Fruit fly (Drosophila melanogaster) whole organism, embryonic: ENCODE results near the gene dmrt93B.

Source experiments
- ATbp ChIP-seq: fragments of 200-800 bp; sonication (Bioruptor generic); optimal IDR thresholded peaks from 2 replicates; lab custom pipeline; 2017; ENCODE audit warnings: missing biosample characterization, mild to moderate bottlenecking, missing genetic modification characterization, missing genetic modification reagents
- Awh ChIP-seq: fragments of 200-800 bp; sonication (Bioruptor generic); IDR thresholded peaks from 2 replicates; pipeline ENCODE4, ENCODE4 v1.3.6; 2022; ENCODE audit warnings: missing biosample characterization, missing genetic modification characterization
- CG10959 ChIP-seq: fragments of 200-800 bp; sonication (Bioruptor generic); IDR thresholded peaks from 2 replicates; pipeline ENCODE4 v1.3.6; 2022; ENCODE audit warnings: missing biosample characterization, missing genetic modification characterization
- CG11696 ChIP-seq: fragments of 200-800 bp; sonication (Bioruptor generic); IDR thresholded peaks from 2 replicates; pipeline ENCODE4 v1.3.6; 2022; ENCODE audit warnings: missing biosample characterization, missing genetic modification characterization
- CG12104 ChIP-seq: fragments of 200-800 bp; sonication (Bioruptor generic); optimal IDR thresholded peaks from 3 replicates; lab custom pipeline; 2016; ENCODE audit warnings: missing biosample characterization, missing genetic modification characterization
- CG13123 ChIP-seq: fragments of 200-800 bp; sonication (Bioruptor generic); optimal IDR thresholded peaks from 2 replicates; lab custom pipeline; 2016; ENCODE audit warnings: missing biosample characterization, missing genetic modification characterization
- CG14860 ChIP-seq: fragments of 200-800 bp; sonication (Bioruptor generic); IDR thresholded peaks from 3 replicates; pipeline ENCODE4 v1.3.6; 2022; ENCODE audit warnings: missing biosample characterization, missing genetic modification characterization; ENCODE audit not compliant: partially characterized antibody
- CG15479 ChIP-seq: fragments of 200-800 bp; sonication (Bioruptor generic); optimal IDR thresholded peaks from 3 replicates; lab custom pipeline; 2019; ENCODE audit warnings: missing biosample characterization, mild to moderate bottlenecking, missing genetic modification characterization, moderate library complexity
- CG15696 ChIP-seq: fragments of 200-800 bp; sonication (Bioruptor generic); optimal IDR thresholded peaks from 2 replicates; lab custom pipeline; 2019; ENCODE audit warnings: missing biosample characterization, mild to moderate bottlenecking, missing genetic modification characterization, moderate library complexity
- CG1647 ChIP-seq: fragments of 200-800 bp; sonication (Bioruptor generic); optimal IDR thresholded peaks from 3 replicates; lab custom pipeline; 2016; ENCODE audit warnings: missing biosample characterization, missing genetic modification characterization
- CG17612 ChIP-seq: fragments of 200-800 bp; sonication (Bioruptor generic); IDR thresholded peaks from 2 replicates; pipeline ENCODE4 v1.3.6; 2022; ENCODE audit warnings: missing biosample characterization, missing genetic modification characterization
- CG2199 ChIP-seq: fragments of 200-800 bp; sonication (Bioruptor generic); IDR thresholded peaks from 3 replicates; pipeline ENCODE4 v1.3.6; 2022; ENCODE audit warnings: missing biosample characterization, missing genetic modification characterization
- CG32772 ChIP-seq: fragments of 200-800 bp; sonication (Bioruptor generic); IDR thresholded peaks from 2 replicates; pipeline ENCODE4 v1.3.6; 2022; ENCODE audit warnings: missing biosample characterization, missing genetic modification characterization
- CG33213 ChIP-seq: fragments of 200-800 bp; sonication (Bioruptor generic); optimal IDR thresholded peaks from 3 replicates; lab custom pipeline; 2016; ENCODE audit warnings: missing biosample characterization, missing genetic modification characterization
- CG4328 ChIP-seq: fragments of 200-800 bp; sonication (Bioruptor generic); optimal IDR thresholded peaks from 3 replicates; lab custom pipeline; 2017; ENCODE audit warnings: missing biosample characterization, missing genetic modification reagents, missing genetic modification characterization
- CG4617 ChIP-seq: fragments of 200-800 bp; sonication (Bioruptor generic); optimal IDR thresholded peaks from 3 replicates; lab custom pipeline; 2016; ENCODE audit warnings: missing biosample characterization, missing genetic modification characterization, borderline replicate concordance
- CG4820 ChIP-seq: fragments of 200-800 bp; sonication (Bioruptor generic); optimal IDR thresholded peaks from 3 replicates; lab custom pipeline; 2016; ENCODE audit warnings: missing biosample characterization, missing genetic modification characterization
- CG7928 ChIP-seq: fragments of 200-800 bp; sonication (Bioruptor generic); optimal IDR thresholded peaks from 2 replicates; lab custom pipeline; 2017; ENCODE audit warnings: missing biosample characterization, mild to moderate bottlenecking, missing genetic modification characterization
- CG8290 ChIP-seq, 3 experiments: fragments of 200-800 bp; sonication (Bioruptor generic); optimal IDR thresholded peaks; 2 replicates each; lab custom pipeline; 2016 to 2019; ENCODE audit warnings: missing biosample characterization in 3 of 3, missing genetic modification characterization in 3 of 3, mild to moderate bottlenecking in 2 of 3, moderate library complexity in 1 of 3
- Camta ChIP-seq: fragments of 200-800 bp; sonication (Bioruptor generic); optimal IDR thresholded peaks from 2 replicates; lab custom pipeline; 2016; ENCODE audit warnings: missing biosample characterization, missing genetic modification characterization
- D19B ChIP-seq: fragments of 200-800 bp; sonication (Bioruptor generic); optimal IDR thresholded peaks from 2 replicates; lab custom pipeline; 2017; ENCODE audit warnings: missing biosample characterization, mild to moderate bottlenecking, missing genetic modification characterization
- Fer3 ChIP-seq: fragments of 200-800 bp; sonication (Bioruptor generic); optimal IDR thresholded peaks from 2 replicates; lab custom pipeline; 2018; ENCODE audit warnings: missing biosample characterization, mild to moderate bottlenecking, missing genetic modification characterization, moderate library complexity
- Hand ChIP-seq: fragments of 200-800 bp; sonication (Bioruptor generic); optimal IDR thresholded peaks from 2 replicates; lab custom pipeline; 2017; ENCODE audit warnings: mild to moderate bottlenecking, missing biosample characterization, missing genetic modification reagents, missing genetic modification characterization
- Hr51 ChIP-seq, 2 experiments: fragments of 200-800 bp; sonication (Bioruptor generic); optimal IDR thresholded peaks; 2 replicates in 1 of 2; 3 replicates in 1 of 2; lab custom pipeline; 2016 to 2018; ENCODE audit warnings: missing biosample characterization in 2 of 2, missing genetic modification characterization in 2 of 2, mild to moderate bottlenecking in 1 of 2, moderate library complexity in 1 of 2
- Jarid2 ChIP-seq: fragments of 200-800 bp; sonication (Bioruptor generic); optimal IDR thresholded peaks from 3 replicates; lab custom pipeline; 2017; ENCODE audit warnings: mild to moderate bottlenecking, missing biosample characterization, missing genetic modification reagents, missing genetic modification characterization
- Mrtf ChIP-seq: fragments of 200-800 bp; sonication (Bioruptor generic); IDR thresholded peaks from 3 replicates; pipeline ENCODE4 v1.3.6; 2022; ENCODE audit warnings: missing biosample characterization, missing genetic modification characterization
- Myb ChIP-seq: fragments of 200-800 bp; sonication (Bioruptor generic); optimal IDR thresholded peaks from 2 replicates; lab custom pipeline; 2016; ENCODE audit warnings: missing biosample characterization, missing genetic modification characterization
- Vsx1 ChIP-seq: fragments of 200-800 bp; sonication (Bioruptor generic); optimal IDR thresholded peaks from 2 replicates; lab custom pipeline; 2017; ENCODE audit warnings: missing biosample characterization, mild to moderate bottlenecking, missing genetic modification characterization, missing genetic modification reagents
- az2 ChIP-seq: fragments of 200-800 bp; sonication (Bioruptor generic); optimal IDR thresholded peaks from 3 replicates; lab custom pipeline; 2016; ENCODE audit warnings: missing biosample characterization, missing genetic modification characterization
- bbx ChIP-seq: fragments of 200-800 bp; sonication (Bioruptor generic); IDR thresholded peaks from 2 replicates; pipeline ENCODE4 v1.3.6; 2022; ENCODE audit warnings: missing biosample characterization, missing genetic modification characterization; ENCODE audit not compliant: partially characterized antibody
- croc ChIP-seq: fragments of 200-800 bp; sonication (Bioruptor generic); conservative IDR thresholded peaks from 3 replicates; pipeline ENCODE4 v1.3.6; 2022; ENCODE audit warnings: missing biosample characterization, missing genetic modification characterization
- da ChIP-seq: fragments of 200-800 bp; sonication (Bioruptor generic); optimal IDR thresholded peaks from 2 replicates; lab custom pipeline; 2016; ENCODE audit warnings: missing biosample characterization, missing genetic modification characterization
- dm ChIP-seq: fragments of 200-800 bp; sonication (Bioruptor generic); optimal IDR thresholded peaks from 3 replicates; lab custom pipeline; 2016; ENCODE audit warnings: missing biosample characterization, missing genetic modification characterization
- emc ChIP-seq: fragments of 200-800 bp; sonication (Bioruptor generic); optimal IDR thresholded peaks from 2 replicates; lab custom pipeline; 2016; ENCODE audit warnings: missing biosample characterization, missing genetic modification characterization
- eve ChIP-seq, 2 experiments: fragments of >200 bp; optimal IDR thresholded peaks; 2 replicates each; lab custom pipeline; 2017; ENCODE audit warnings: missing biosample characterization in 2 of 2, missing genetic modification characterization in 2 of 2
- fru ChIP-seq: fragments of >200 bp; optimal IDR thresholded peaks from 2 replicates; lab custom pipeline; 2017
- gfzf ChIP-seq: fragments of 200-800 bp; sonication (Bioruptor generic); optimal IDR thresholded peaks from 2 replicates; lab custom pipeline; 2016; ENCODE audit warnings: missing biosample characterization, mild to moderate bottlenecking, missing genetic modification characterization, moderate library complexity
- hkb ChIP-seq, 2 experiments: fragments of 200-800 bp in 1 of 2; fragments of >200 bp in 1 of 2; sonication (Bioruptor generic) in 1 of 2; IDR thresholded peaks in 1 of 2; optimal IDR thresholded peaks in 1 of 2; 2 replicates each; pipeline versions ENCODE4 v1.3.6 to Lab custom; 2017 to 2022; ENCODE audit warnings: missing biosample characterization in 1 of 2, missing genetic modification characterization in 1 of 2
- hth ChIP-seq: fragments of >200 bp; optimal IDR thresholded peaks from 2 replicates; lab custom pipeline; 2017; ENCODE audit warnings: inconsistent platforms
- kah ChIP-seq: fragments of 200-800 bp; sonication (Bioruptor generic); optimal IDR thresholded peaks from 2 replicates; lab custom pipeline; 2018; ENCODE audit warnings: missing biosample characterization, mild to moderate bottlenecking, missing genetic modification characterization
- nerfin-1 ChIP-seq: fragments of 200-800 bp; sonication (Bioruptor generic); optimal IDR thresholded peaks from 3 replicates; lab custom pipeline; 2019; ENCODE audit warnings: missing biosample characterization, mild to moderate bottlenecking, missing genetic modification characterization, moderate library complexity
- nerfin-2 ChIP-seq: fragments of 200-800 bp; sonication (Bioruptor generic); IDR thresholded peaks from 2 replicates; pipeline ENCODE4 v1.3.6; 2022; ENCODE audit warnings: missing biosample characterization, missing genetic modification characterization; ENCODE audit not compliant: partially characterized antibody
- nmo ChIP-seq: fragments of 200-800 bp; sonication (Bioruptor generic); optimal IDR thresholded peaks from 2 replicates; lab custom pipeline; 2018; ENCODE audit warnings: missing biosample characterization, mild to moderate bottlenecking, missing genetic modification characterization, moderate library complexity
- psq ChIP-seq: fragments of 200-800 bp; sonication (Bioruptor generic); optimal IDR thresholded peaks from 2 replicates; lab custom pipeline; 2017; ENCODE audit warnings: missing biosample characterization, missing genetic modification characterization
- rib ChIP-seq: fragments of 200-800 bp; sonication (Bioruptor generic); IDR thresholded peaks from 2 replicates; pipeline ENCODE4 v1.3.6; 2022; ENCODE audit warnings: missing biosample characterization, missing genetic modification characterization
- sima ChIP-seq: fragments of 200-800 bp; sonication (Bioruptor generic); optimal IDR thresholded peaks from 2 replicates; lab custom pipeline; 2016; ENCODE audit warnings: missing biosample characterization, missing genetic modification characterization
- sna ChIP-seq: fragments of 200-800 bp; sonication (Bioruptor generic); IDR thresholded peaks from 2 replicates; pipeline ENCODE4 v1.3.6; 2022; ENCODE audit warnings: missing biosample characterization, missing genetic modification characterization; ENCODE audit not compliant: partially characterized antibody
- wor ChIP-seq: fragments of 200-800 bp; sonication (Bioruptor generic); IDR thresholded peaks from 2 replicates; pipeline ENCODE4 v1.3.6; 2022; ENCODE audit warnings: missing biosample characterization, missing genetic modification characterization

Gene dmrt93B

DNA sequence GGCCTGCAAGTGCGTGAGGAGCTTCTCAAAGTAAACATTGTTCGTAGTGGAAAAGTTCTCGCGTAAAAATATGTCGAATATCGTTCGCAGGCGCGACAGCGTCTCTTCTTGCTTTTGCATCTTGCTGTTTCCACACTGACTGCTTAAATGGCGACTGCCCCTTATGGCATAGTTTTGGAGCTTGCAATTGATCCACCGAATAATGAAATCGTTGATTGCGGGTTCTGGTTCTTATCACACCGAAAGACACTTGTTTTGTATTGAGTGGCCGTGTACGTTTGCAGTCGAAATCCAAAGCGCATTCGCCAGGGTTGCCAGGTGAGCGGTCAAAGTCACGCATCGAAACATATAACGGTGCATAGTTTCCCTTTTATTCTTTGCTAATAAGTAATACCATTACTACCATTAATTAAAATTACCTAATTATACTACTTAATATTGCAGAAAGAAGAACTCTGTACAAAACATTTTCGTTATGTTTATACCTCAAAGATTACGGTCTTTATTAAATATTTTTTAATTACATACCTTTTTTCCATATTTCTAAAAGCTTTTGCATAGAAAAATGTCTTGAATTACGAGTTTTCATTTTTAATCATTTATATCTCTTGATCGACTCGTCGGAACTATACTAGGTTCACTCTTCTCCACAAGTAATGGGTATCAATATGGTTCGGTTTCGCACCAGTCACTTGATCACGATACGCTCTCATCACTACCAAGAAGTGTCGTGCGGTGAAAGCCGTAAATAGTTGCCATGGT is 27.8 kb downstream of the dmrt93B start, which contains the start of the genes CG7044 and Tbc1d22 (continued):
- TF ChIP-seq D19B (GFP tag; lab: Kevin White, UChicago) = peak; percentile 98
- TF ChIP-seq CG4617 (GFP tag; lab: Kevin White, UChicago) = peak; percentile 19
- no peak for TF ChIP-seq psq
- TF ChIP-seq ATbp = no peak
- no peak; the same call in 2 of the 3 replicates for TF ChIP-seq Mrtf (GFP tag; lab: Robert Waterston, UW)
- no peak for TF ChIP-seq CG7928 (GFP tag; lab: Kevin White, UChicago)
- TF ChIP-seq az2 (GFP tag; lab: Kevin White, UChicago) = peak; percentile 58
- no peak for TF ChIP-seq Camta
- no peak for TF ChIP-seq CG33213 (GFP tag; lab: Kevin White, UChicago)
- TF ChIP-seq gfzf (GFP tag; lab: Kevin White, UChicago) = peak; percentile 75
- no peak for TF ChIP-seq croc
- TF ChIP-seq fru = no peak
- TF ChIP-seq Hr51 (GFP tag; optimal IDR thresholded peaks at IDR 0.05; lab: Kevin White, UChicago) = peak in 1 of 2 experiments; percentile 16
- TF ChIP-seq hth (lab: Kevin White, UChicago) = no peak
- TF ChIP-seq CG17612 (GFP tag; lab: Robert Waterston, UW) = no peak
- TF ChIP-seq Fer3 (tag; lab: Kevin White, UChicago) = peak; percentile 26
- TF ChIP-seq bbx (GFP tag; lab: Robert Waterston, UW) = no peak; the same call in 1 of the 2 replicates
- TF ChIP-seq emc (GFP tag; lab: Kevin White, UChicago) = no peak
- no peak for TF ChIP-seq Jarid2 (GFP tag; lab: Kevin White, UChicago)
- TF ChIP-seq sna (GFP tag; lab: Robert Waterston, UW) = no peak
- peak; percentile 77 for TF ChIP-seq nmo (GFP tag; lab: Kevin White, UChicago)
- peak; percentile 49 for TF ChIP-seq CG15696
- TF ChIP-seq hkb (optimal IDR thresholded peaks at IDR 0.05; lab: Kevin White, UChicago) = no peak
- TF ChIP-seq hkb (GFP tag; IDR thresholded peaks at IDR 0.05; lab: Robert Waterston, UW) = no peak
- no peak for TF ChIP-seq Awh
- no peak for TF ChIP-seq nerfin-1 (tag; lab: Kevin White, UChicago)
- no peak; the same call in 1 of the 2 replicates for TF ChIP-seq CG32772
- peak; percentile 14; the same call in 1 of the 2 replicates for TF ChIP-seq wor (GFP tag; lab: Robert Waterston, UW)
- peak; percentile 39 for TF ChIP-seq CG4820 (GFP tag; lab: Kevin White, UChicago)
- TF ChIP-seq CG1647 (GFP tag; lab: Kevin White, UChicago) = no peak
- 0 out of 2 replicates have a peak, but pooled peaks have one; percentile 10 for TF ChIP-seq CG10959 (GFP tag; lab: Robert Waterston, UW)
- peak; percentile 52 for TF ChIP-seq CG8290 (GFP tag; optimal IDR thresholded peaks at IDR 0.05; lab: Kevin White, UChicago)
- peak in 1 of 2 experiments; percentile 47 for TF ChIP-seq CG8290 (tag; optimal IDR thresholded peaks at IDR 0.05; lab: Kevin White, UChicago)
- TF ChIP-seq Hand (GFP tag; lab: Kevin White, UChicago) = no peak
- TF ChIP-seq CG4328 (GFP tag; lab: Kevin White, UChicago) = no peak
- TF ChIP-seq eve (GFP tag; optimal IDR thresholded peaks at IDR 0.05; lab: Kevin White, UChicago) = no peak
- TF ChIP-seq CG11696 (GFP tag; lab: Robert Waterston, UW) = no peak
- peak; percentile 88 for TF ChIP-seq kah (GFP tag; lab: Kevin White, UChicago)
- no peak for TF ChIP-seq rib
- peak; percentile 47; the same call in 1 of the 3 replicates for TF ChIP-seq CG14860 (GFP tag; lab: Robert Waterston, UW)
- no peak for TF ChIP-seq da
- TF ChIP-seq CG15479 (GFP tag; lab: Kevin White, UChicago) = no peak
- TF ChIP-seq nerfin-2 = no peak
- TF ChIP-seq CG13123 (GFP tag; lab: Kevin White, UChicago) = peak; percentile 32
- TF ChIP-seq sima (GFP tag; lab: Kevin White, UChicago) = no peak
- no peak for TF ChIP-seq Vsx1
- TF ChIP-seq CG2199 (GFP tag; lab: Robert Waterston, UW) = 0 out of 3 replicates have a peak, but pooled peaks have one; percentile 34
- peak; percentile 28 for TF ChIP-seq Myb (GFP tag; lab: Kevin White, UChicago)
- TF ChIP-seq CG12104 = peak; percentile 40
- TF ChIP-seq dm = no peak
